Worm (Caenorhabditis elegans) whole organism, L1 larva: ENCODE results near the gene srx-68.

Experiments used
- C04F5.9 ChIP-seq: sonication (generic microtip); optimal IDR thresholded peaks from 2 replicates; lab custom pipeline; 2016; ENCODE audit warnings: missing genetic modification characterization, missing compliant biosample characterization
- C34B4.2 ChIP-seq: sonication (generic microtip); optimal IDR thresholded peaks from 2 replicates; lab custom pipeline; 2017; ENCODE audit warnings: mild to moderate bottlenecking, missing genetic modification characterization, missing compliant biosample characterization
- F16B12.6 ChIP-seq: fragments of 150-350 bp; optimal IDR thresholded peaks from 2 replicates; lab custom pipeline; 2014; ENCODE audit warnings: missing biosample characterization, missing genetic modification characterization
- Y116A8C.19 ChIP-seq: sonication (generic microtip); optimal IDR thresholded peaks from 2 replicates; lab custom pipeline; 2016; ENCODE audit warnings: missing compliant biosample characterization, missing genetic modification characterization, borderline replicate concordance
- alr-1 ChIP-seq: fragments of 200-800 bp; sonication (Bioruptor generic); optimal IDR thresholded peaks from 2 replicates; lab custom pipeline; 2018; ENCODE audit warnings: borderline replicate concordance, mild to moderate bottlenecking, missing genetic modification characterization, missing compliant biosample characterization
- ama-1 ChIP-seq: fragments of 150-350 bp; optimal IDR thresholded peaks from 2 replicates; lab custom pipeline; 2014
- ceh-63 ChIP-seq: fragments of 200-800 bp; sonication (Bioruptor generic); optimal IDR thresholded peaks from 2 replicates; lab custom pipeline; 2018; ENCODE audit warnings: mild to moderate bottlenecking, missing genetic modification characterization, missing compliant biosample characterization
- ceh-8 ChIP-seq: fragments of 200-800 bp; sonication (Bioruptor generic); optimal IDR thresholded peaks from 2 replicates; lab custom pipeline; 2018; ENCODE audit warnings: mild to moderate bottlenecking, missing genetic modification characterization, moderate library complexity, missing compliant biosample characterization
- dpl-1 ChIP-seq, 3 experiments: fragments of 150-350 bp in 2 of 3; sonication (generic microtip) in 1 of 3; optimal IDR thresholded peaks; 2 replicates each; lab custom pipeline; 2014 to 2017; ENCODE audit warnings: missing biosample characterization in 3 of 3, missing genetic modification characterization in 3 of 3, missing genetic modification reagents in 3 of 3
- efl-3 ChIP-seq: fragments of 200-800 bp; sonication (Bioruptor generic); optimal IDR thresholded peaks from 2 replicates; lab custom pipeline; 2018; ENCODE audit warnings: mild to moderate bottlenecking, missing genetic modification characterization, missing compliant biosample characterization
- egl-13 ChIP-seq: sonication (generic microtip); optimal IDR thresholded peaks from 2 replicates; lab custom pipeline; 2016; ENCODE audit warnings: missing genotype, missing genetic modification reagents, missing genetic modification characterization, missing compliant biosample characterization
- egl-27 ChIP-seq, 2 experiments: fragments of 150-350 bp in 1 of 2; sonication (generic microtip); optimal IDR thresholded peaks; 3 replicates each; lab custom pipeline; 2017 to 2018; ENCODE audit warnings: missing biosample characterization in 2 of 2, missing genetic modification characterization in 2 of 2, missing genetic modification reagents in 2 of 2
- elt-3 ChIP-seq, 6 experiments: fragments of 150-350 bp in 1 of 6; sonication (generic microtip); optimal IDR thresholded peaks; 2 replicates each; lab custom pipeline; 2017 to 2018; ENCODE audit warnings: missing biosample characterization in 6 of 6, missing genetic modification characterization in 6 of 6, inconsistent platforms in 1 of 6
- ets-5 ChIP-seq: fragments of 200-800 bp; sonication (Bioruptor generic); IDR thresholded peaks from 2 replicates; pipeline ENCODE4 v1.3.6; 2022; ENCODE audit warnings: missing genetic modification characterization, missing compliant biosample characterization
- fkh-4 ChIP-seq: sonication (generic microtip); optimal IDR thresholded peaks from 2 replicates; lab custom pipeline; 2016; ENCODE audit warnings: missing compliant biosample characterization, missing genetic modification characterization, borderline replicate concordance
- fkh-8 ChIP-seq: sonication (generic microtip); optimal IDR thresholded peaks from 2 replicates; lab custom pipeline; 2016; ENCODE audit warnings: mild to moderate bottlenecking, missing genetic modification characterization, missing compliant biosample characterization
- grh-1 ChIP-seq: fragments of 200-800 bp; sonication (Bioruptor generic); IDR thresholded peaks from 2 replicates; pipeline ENCODE4 v1.3.6; 2022; ENCODE audit warnings: missing genetic modification reagents, missing genetic modification characterization, missing compliant biosample characterization
- hlh-17 ChIP-seq: fragments of 200-800 bp; sonication (Bioruptor generic); optimal IDR thresholded peaks from 2 replicates; lab custom pipeline; 2018; ENCODE audit warnings: missing genetic modification characterization, mild to moderate bottlenecking, missing compliant biosample characterization, moderate library complexity, borderline replicate concordance
- hpl-2 ChIP-seq: fragments of 150-350 bp; optimal IDR thresholded peaks from 2 replicates; lab custom pipeline; 2014; ENCODE audit warnings: missing biosample characterization, missing genetic modification reagents, missing genetic modification characterization
- irx-1 ChIP-seq: sonication (generic microtip); optimal IDR thresholded peaks from 2 replicates; lab custom pipeline; 2016; ENCODE audit warnings: missing genetic modification characterization, missing compliant biosample characterization
- isw-1 ChIP-seq: fragments of 200-800 bp; sonication (Bioruptor generic); IDR thresholded peaks from 2 replicates; pipeline ENCODE4 v1.3.6; 2022; ENCODE audit warnings: missing genetic modification characterization, missing compliant biosample characterization
- lin-13 ChIP-seq: fragments of 150-350 bp; optimal IDR thresholded peaks from 2 replicates; lab custom pipeline; 2014; ENCODE audit warnings: missing biosample characterization, missing genetic modification reagents, missing genetic modification characterization
- lin-14 ChIP-seq: fragments of 200-800 bp; sonication (Bioruptor generic); optimal IDR thresholded peaks from 2 replicates; lab custom pipeline; 2018; ENCODE audit warnings: mild to moderate bottlenecking, missing genetic modification characterization, moderate library complexity, missing compliant biosample characterization
- lin-39 ChIP-seq: fragments of 150-350 bp; optimal IDR thresholded peaks from 2 replicates; lab custom pipeline; 2014; ENCODE audit warnings: missing biosample characterization, missing genetic modification reagents, missing genetic modification characterization
- mab-9 ChIP-seq: fragments of 200-800 bp; sonication (Bioruptor generic); IDR thresholded peaks from 2 replicates; pipeline ENCODE4 v1.3.6; 2022; ENCODE audit warnings: missing genetic modification reagents, missing genetic modification characterization, missing compliant biosample characterization
- mef-2 ChIP-seq: fragments of 150-350 bp; optimal IDR thresholded peaks from 2 replicates; lab custom pipeline; 2014; ENCODE audit warnings: missing biosample characterization, missing genetic modification characterization
- mep-1 ChIP-seq: fragments of 150-350 bp; optimal IDR thresholded peaks from 2 replicates; lab custom pipeline; 2014; ENCODE audit warnings: missing biosample characterization, missing genetic modification characterization
- nhr-11 ChIP-seq: fragments of 150-350 bp; optimal IDR thresholded peaks from 2 replicates; lab custom pipeline; 2014; ENCODE audit warnings: missing biosample characterization, missing genetic modification characterization
- nhr-12 ChIP-seq: sonication (generic microtip); optimal IDR thresholded peaks from 2 replicates; lab custom pipeline; 2017; ENCODE audit warnings: missing biosample characterization, missing genetic modification characterization
- nhr-19 ChIP-seq: fragments of 200-800 bp; sonication (Bioruptor generic); conservative IDR thresholded peaks from 2 replicates; pipeline ENCODE4 v1.3.6; 2022; ENCODE audit warnings: missing genetic modification characterization, missing compliant biosample characterization
- nhr-237 ChIP-seq: fragments of 150-350 bp; optimal IDR thresholded peaks from 2 replicates; lab custom pipeline; 2014; ENCODE audit warnings: missing biosample characterization, missing genetic modification characterization
- nhr-28 ChIP-seq: fragments of 150-350 bp; optimal IDR thresholded peaks from 2 replicates; lab custom pipeline; 2014; ENCODE audit warnings: missing biosample characterization, missing genetic modification characterization
- nhr-47 ChIP-seq: sonication (generic microtip); optimal IDR thresholded peaks from 2 replicates; lab custom pipeline; 2016; ENCODE audit warnings: mild to moderate bottlenecking, missing genetic modification characterization, moderate library complexity, missing compliant biosample characterization
- nhr-76 ChIP-seq: sonication (generic microtip); optimal IDR thresholded peaks from 2 replicates; lab custom pipeline; 2017; ENCODE audit warnings: missing biosample characterization, missing genetic modification characterization
- nhr-77 ChIP-seq: fragments of 150-350 bp; optimal IDR thresholded peaks from 2 replicates; lab custom pipeline; 2014; ENCODE audit warnings: missing biosample characterization, missing genetic modification characterization
- nhr-84 ChIP-seq: sonication (generic microtip); optimal IDR thresholded peaks from 2 replicates; lab custom pipeline; 2017; ENCODE audit warnings: missing biosample characterization, missing genetic modification characterization
- nhr-85 ChIP-seq: sonication (generic microtip); peaks from one replicate; lab custom pipeline; 2016; ENCODE audit warnings: missing genetic modification characterization, inconsistent platforms, missing compliant biosample characterization
- pag-3 ChIP-seq: sonication (generic microtip); optimal IDR thresholded peaks from 2 replicates; lab custom pipeline; 2017; ENCODE audit warnings: missing genetic modification characterization, mild to moderate bottlenecking, missing compliant biosample characterization, antibody characterized with exemption, borderline replicate concordance; ENCODE audit not compliant: insufficient read depth
- pax-3 ChIP-seq: fragments of 200-800 bp; sonication (Bioruptor generic); optimal IDR thresholded peaks from 2 replicates; lab custom pipeline; 2018; ENCODE audit warnings: mild to moderate bottlenecking, missing genetic modification characterization, moderate library complexity, missing compliant biosample characterization
- snpc-4 ChIP-seq: fragments of 150-350 bp; optimal IDR thresholded peaks from 2 replicates; lab custom pipeline; 2014; ENCODE audit warnings: missing biosample characterization, missing genetic modification characterization
- sox-4 ChIP-seq: sonication (generic microtip); optimal IDR thresholded peaks from 2 replicates; lab custom pipeline; 2016; ENCODE audit warnings: missing genetic modification characterization, missing compliant biosample characterization
- sptf-1 ChIP-seq: fragments of 150-350 bp; optimal IDR thresholded peaks from 2 replicates; lab custom pipeline; 2014; ENCODE audit warnings: missing biosample characterization, missing genetic modification characterization
- sup-37 ChIP-seq: fragments of 200-800 bp; sonication (Bioruptor generic); optimal IDR thresholded peaks from 2 replicates; lab custom pipeline; 2018; ENCODE audit warnings: mild to moderate bottlenecking, missing genetic modification characterization, missing compliant biosample characterization
- swsn-7 ChIP-seq: sonication (generic microtip); optimal IDR thresholded peaks from 2 replicates; lab custom pipeline; 2016; ENCODE audit warnings: missing genetic modification characterization, missing compliant biosample characterization
- tlp-1 ChIP-seq: fragments of 150-350 bp; optimal IDR thresholded peaks from 2 replicates; lab custom pipeline; 2014; ENCODE audit warnings: missing biosample characterization, missing genetic modification characterization
- unc-130 ChIP-seq: fragments of 150-350 bp; optimal IDR thresholded peaks from 2 replicates; lab custom pipeline; 2017; ENCODE audit warnings: missing biosample characterization, missing genetic modification characterization, inconsistent platforms
- vab-15 ChIP-seq: sonication (generic microtip); optimal IDR thresholded peaks from 2 replicates; lab custom pipeline; 2017; ENCODE audit warnings: missing genotype, mild to moderate bottlenecking, missing genetic modification characterization, missing compliant biosample characterization
- zip-4 ChIP-seq: fragments of 200-800 bp; sonication (Bioruptor generic); optimal IDR thresholded peaks from 2 replicates; lab custom pipeline; 2018; ENCODE audit warnings: mild to moderate bottlenecking, missing genetic modification characterization, moderate library complexity, missing compliant biosample characterization
- ztf-11 ChIP-seq, 2 experiments: sonication (generic microtip); optimal IDR thresholded peaks; 2 replicates each; lab custom pipeline; 2016 to 2017; ENCODE audit warnings: missing genetic modification characterization in 2 of 2, missing biosample characterization in 1 of 2, missing compliant biosample characterization in 1 of 2

Gene srx-68

ce11 chrV:3870359-3870758 lies 42.2 kb upstream of the srx-68 start (continued):
- TF ChIP-seq mab-9 (GFP tag; lab: Robert Waterston, UW) (no peak), nhr-77 (no peak), F16B12.6 (no peak), ztf-11 (tag; optimal IDR thresholded peaks at IDR 0.05; lab: Kevin White, UChicago) (no peak), sptf-1 (tag; lab: Kevin White, UChicago) (no peak), isw-1 (GFP tag; lab: Robert Waterston, UW) (no peak), egl-27 (tag; optimal IDR thresholded peaks at IDR 0.05; lab: Kevin White, UChicago) (no peak), swsn-7 (peak; percentile 63), nhr-47 (peak; percentile 90), tlp-1 (tag; lab: Kevin White, UChicago) (no peak), mep-1 (tag; lab: Kevin White, UChicago) (peak; percentile 8), hlh-17 (no peak), hpl-2 (GFP tag; lab: Kevin White, UChicago) (no peak), ceh-63 (GFP tag; lab: Kevin White, UChicago) (no peak), nhr-237 (tag; lab: Kevin White, UChicago) (no peak), pax-3 (tag; lab: Kevin White, UChicago) (peak; percentile 72), nhr-76 (tag; lab: Kevin White, UChicago) (no peak), lin-13 (GFP tag; lab: Kevin White, UChicago) (no peak), fkh-4 (peak; percentile 18), lin-39 (tag; lab: Kevin White, UChicago) (no peak), ceh-8 (GFP tag; lab: Kevin White, UChicago) (peak; percentile 10), Y116A8C.19 (tag; lab: Kevin White, UChicago) (no peak), fkh-8 (tag; lab: Kevin White, UChicago) (peak; percentile 99), sox-4 (peak; percentile 89), snpc-4 (tag; lab: Kevin White, UChicago) (no peak), ets-5 (GFP tag; lab: Robert Waterston, UW) (no peak), C34B4.2 (no peak), alr-1 (tag; lab: Kevin White, UChicago) (no peak), zip-4 (GFP tag; lab: Kevin White, UChicago) (no peak), mef-2 (peak; percentile 48), vab-15 (tag; lab: Kevin White, UChicago) (no peak), nhr-84 (tag; lab: Kevin White, UChicago) (no peak), lin-14 (peak; percentile 37), nhr-85 (tag; lab: Kevin White, UChicago) (no peak), nhr-28 (tag; lab: Kevin White, UChicago) (no peak), dpl-1 (GFP tag; optimal IDR thresholded peaks at IDR 0.05; lab: Kevin White, UChicago) (no peak), efl-3 (GFP tag; lab: Kevin White, UChicago) (no peak), nhr-12 (no peak), elt-3 (tag; optimal IDR thresholded peaks at IDR 0.05; lab: Kevin White, UChicago) (no peak)

ce11 chrV:3874102-3874744 lies 38.3 kb upstream of the srx-68 start, which contains the start of gene nhr-158:
nhr-158 (minus strand) TSS chrV:3874152.
- TF ChIP-seq ama-1 (lab: Kevin White, UChicago) = no peak
- TF ChIP-seq grh-1 (GFP tag; lab: Robert Waterston, UW) = no peak
- no peak for TF ChIP-seq C04F5.9
- TF ChIP-seq dpl-1 (GFP tag; optimal IDR thresholded peaks at IDR 0.05; lab: Kevin White, UChicago) = no peak
- no peak for TF ChIP-seq tlp-1 (tag; lab: Kevin White, UChicago)
- no peak for TF ChIP-seq nhr-76 (tag; lab: Kevin White, UChicago)
- no peak for TF ChIP-seq irx-1 (tag; lab: Kevin White, UChicago)
- TF ChIP-seq lin-13 (GFP tag; lab: Kevin White, UChicago) = no peak
- TF ChIP-seq nhr-12 = no peak
- TF ChIP-seq pag-3 (tag; lab: Kevin White, UChicago) = no peak
- TF ChIP-seq nhr-237 (tag; lab: Kevin White, UChicago) = no peak
- TF ChIP-seq sup-37 (GFP tag; lab: Kevin White, UChicago) = no peak
- TF ChIP-seq ceh-63 (GFP tag; lab: Kevin White, UChicago) = no peak
- TF ChIP-seq unc-130 = no peak
- peak; percentile 48 for TF ChIP-seq nhr-11
- no peak for TF ChIP-seq snpc-4 (tag; lab: Kevin White, UChicago)
- TF ChIP-seq fkh-8 (tag; lab: Kevin White, UChicago) = peak; percentile 90
- no peak for TF ChIP-seq nhr-19 (GFP tag; lab: Robert Waterston, UW)
- TF ChIP-seq mef-2 = no peak
- TF ChIP-seq nhr-84 (tag; lab: Kevin White, UChicago) = no peak
- no peak for TF ChIP-seq sptf-1 (tag; lab: Kevin White, UChicago)
- TF ChIP-seq nhr-47 = peak; percentile 86
- TF ChIP-seq nhr-77 = no peak
- no peak for TF ChIP-seq zip-4 (GFP tag; lab: Kevin White, UChicago)
- peak; percentile 18 for TF ChIP-seq fkh-4
- no peak for TF ChIP-seq egl-13 (tag; lab: Kevin White, UChicago)
